Fruit fly (Drosophila melanogaster) whole organism, embryonic: ENCODE results near the gene IscU.
A peak's percentile ranks its signal among the peaks of the same experiment; 100 is the strongest.

Experiments
- Awh ChIP-seq: fragments of 200-800 bp; sonication (Bioruptor generic); IDR thresholded peaks from 2 replicates; pipeline ENCODE4, ENCODE4 v1.3.6; 2022; ENCODE audit warnings: missing biosample characterization, missing genetic modification characterization
- Bdp1 ChIP-seq: fragments of 200-800 bp; sonication (Bioruptor generic); optimal IDR thresholded peaks from 3 replicates; lab custom pipeline; 2016; ENCODE audit warnings: missing biosample characterization, missing genetic modification characterization
- BtbVII ChIP-seq: fragments of 200-800 bp; sonication (Bioruptor generic); optimal IDR thresholded peaks from 3 replicates; lab custom pipeline; 2017; ENCODE audit warnings: missing biosample characterization, mild to moderate bottlenecking, missing genetic modification characterization
- C15 ChIP-seq: fragments of 200-800 bp; sonication (Bioruptor generic); IDR thresholded peaks from 3 replicates; pipeline ENCODE4 v1.3.6; 2022; ENCODE audit warnings: missing biosample characterization, missing genetic modification characterization
- CG10979 ChIP-seq: fragments of 200-800 bp; sonication (Bioruptor generic); optimal IDR thresholded peaks from 2 replicates; lab custom pipeline; 2018; ENCODE audit warnings: missing biosample characterization, mild to moderate bottlenecking, missing genetic modification characterization, moderate library complexity
- CG11456 ChIP-seq: fragments of 200-800 bp; sonication (Bioruptor generic); IDR thresholded peaks from 3 replicates; pipeline ENCODE4 v1.3.6; 2022; ENCODE audit warnings: missing biosample characterization, missing genetic modification characterization
- CG12659 ChIP-seq: fragments of 200-800 bp; sonication (Bioruptor generic); optimal IDR thresholded peaks from 3 replicates; lab custom pipeline; 2017; ENCODE audit warnings: mild to moderate bottlenecking, missing biosample characterization, missing genetic modification reagents, missing genetic modification characterization
- CG12942 ChIP-seq: fragments of 200-800 bp; sonication (Bioruptor generic); optimal IDR thresholded peaks from 3 replicates; lab custom pipeline; 2016; ENCODE audit warnings: missing biosample characterization, missing genetic modification characterization
- CG14710 ChIP-seq: fragments of 200-800 bp; sonication (Bioruptor generic); optimal IDR thresholded peaks from 3 replicates; lab custom pipeline; 2019; ENCODE audit warnings: missing biosample characterization, mild to moderate bottlenecking, missing genetic modification characterization, moderate library complexity
- CG15269 ChIP-seq: fragments of 200-800 bp; sonication (Bioruptor generic); optimal IDR thresholded peaks from 2 replicates; lab custom pipeline; 2018; ENCODE audit warnings: missing biosample characterization, mild to moderate bottlenecking, missing genetic modification characterization, moderate library complexity
- CG17359 ChIP-seq: fragments of 200-800 bp; sonication (Bioruptor generic); optimal IDR thresholded peaks from 3 replicates; lab custom pipeline; 2018; ENCODE audit warnings: missing biosample characterization, mild to moderate bottlenecking, missing genetic modification characterization, moderate library complexity
- CG2875 ChIP-seq: fragments of 200-800 bp; sonication (Bioruptor generic); optimal IDR thresholded peaks from 2 replicates; lab custom pipeline; 2017; ENCODE audit warnings: missing biosample characterization, mild to moderate bottlenecking, missing genetic modification characterization, missing genetic modification reagents
- CG2889 ChIP-seq: fragments of 200-800 bp; sonication (Bioruptor generic); IDR thresholded peaks from 3 replicates; pipeline ENCODE4 v1.3.6; 2022; ENCODE audit warnings: missing biosample characterization, missing genetic modification characterization
- CG32772 ChIP-seq: fragments of 200-800 bp; sonication (Bioruptor generic); IDR thresholded peaks from 2 replicates; pipeline ENCODE4 v1.3.6; 2022; ENCODE audit warnings: missing biosample characterization, missing genetic modification characterization
- CG34224 ChIP-seq: fragments of 200-800 bp; sonication (Bioruptor generic); IDR thresholded peaks from 3 replicates; pipeline ENCODE4 v1.3.6; 2022; ENCODE audit warnings: missing biosample characterization, missing genetic modification characterization; ENCODE audit not compliant: partially characterized antibody
- CG4424 ChIP-seq: fragments of 200-800 bp; sonication (Bioruptor generic); optimal IDR thresholded peaks from 3 replicates; lab custom pipeline; 2016; ENCODE audit warnings: missing biosample characterization, missing genetic modification characterization
- CG4617 ChIP-seq: fragments of 200-800 bp; sonication (Bioruptor generic); optimal IDR thresholded peaks from 3 replicates; lab custom pipeline; 2016; ENCODE audit warnings: missing biosample characterization, missing genetic modification characterization, borderline replicate concordance
- CG9215 ChIP-seq: fragments of 200-800 bp; sonication (Bioruptor generic); IDR thresholded peaks from 2 replicates; pipeline ENCODE4 v1.3.6; 2022; ENCODE audit warnings: missing biosample characterization, missing genetic modification characterization
- CG9437 ChIP-seq: fragments of 200-800 bp; sonication (Bioruptor generic); optimal IDR thresholded peaks from 2 replicates; lab custom pipeline; 2018; ENCODE audit warnings: missing biosample characterization, mild to moderate bottlenecking, missing genetic modification characterization
- CG9932 ChIP-seq: fragments of 200-800 bp; sonication (Bioruptor generic); IDR thresholded peaks from 2 replicates; pipeline ENCODE4 v1.3.6; 2022; ENCODE audit warnings: missing biosample characterization, missing genetic modification characterization
- CHES-1-like ChIP-seq: fragments of 200-800 bp; sonication (Bioruptor generic); optimal IDR thresholded peaks from 2 replicates; lab custom pipeline; 2016; ENCODE audit warnings: missing biosample characterization, missing genetic modification characterization
- D19A ChIP-seq: fragments of 200-800 bp; optimal IDR thresholded peaks from 3 replicates; lab custom pipeline; 2019; ENCODE audit warnings: missing biosample characterization, mild to moderate bottlenecking, missing genetic modification characterization, moderate library complexity
- Drgx ChIP-seq: fragments of 200-800 bp; sonication (Bioruptor generic); IDR thresholded peaks from 2 replicates; pipeline ENCODE4 v1.3.6; 2022; ENCODE audit warnings: missing biosample characterization, missing genetic modification characterization
- E2f1 ChIP-seq: fragments of 200-800 bp; sonication (Bioruptor generic); IDR thresholded peaks from 2 replicates; pipeline ENCODE4 v1.3.6; 2022; ENCODE audit warnings: missing biosample characterization, missing genetic modification characterization
- E2f2 ChIP-seq: fragments of 200-800 bp; sonication (Bioruptor generic); IDR thresholded peaks from 2 replicates; pipeline ENCODE4 v1.3.6; 2022; ENCODE audit warnings: missing biosample characterization, missing genetic modification characterization
- Fer2 ChIP-seq: fragments of 200-800 bp; sonication (Bioruptor generic); optimal IDR thresholded peaks from 2 replicates; lab custom pipeline; 2018; ENCODE audit warnings: missing biosample characterization, mild to moderate bottlenecking, missing genetic modification characterization, moderate library complexity
- Gsc ChIP-seq: fragments of 200-800 bp; sonication (Bioruptor generic); IDR thresholded peaks from 2 replicates; pipeline ENCODE4 v1.3.6; 2022; ENCODE audit warnings: missing biosample characterization, missing genetic modification characterization
- HLHmδ ChIP-seq: fragments of 200-800 bp; sonication (Bioruptor generic); optimal IDR thresholded peaks from 2 replicates; lab custom pipeline; 2018; ENCODE audit warnings: missing biosample characterization, mild to moderate bottlenecking, missing genetic modification characterization, moderate library complexity
- Hmx ChIP-seq: fragments of 200-800 bp; sonication (Bioruptor generic); optimal IDR thresholded peaks from 2 replicates; lab custom pipeline; 2016; ENCODE audit warnings: missing biosample characterization, missing genetic modification characterization
- Lim3 ChIP-seq: fragments of 200-800 bp; sonication (Bioruptor generic); IDR thresholded peaks from 2 replicates; pipeline ENCODE4 v1.3.6; 2022; ENCODE audit warnings: missing biosample characterization, missing genetic modification characterization
- MESR4 ChIP-seq: fragments of 200-800 bp; sonication (Bioruptor generic); optimal IDR thresholded peaks from 2 replicates; lab custom pipeline; 2018; ENCODE audit warnings: missing biosample characterization, mild to moderate bottlenecking, missing genetic modification characterization, moderate library complexity
- Max ChIP-seq: fragments of 200-800 bp; sonication (Bioruptor generic); optimal IDR thresholded peaks from 2 replicates; lab custom pipeline; 2016; ENCODE audit warnings: missing biosample characterization, mild to moderate bottlenecking, missing genetic modification characterization
- PHDP ChIP-seq: fragments of 200-800 bp; sonication (Bioruptor generic); optimal IDR thresholded peaks from 3 replicates; lab custom pipeline; 2018; ENCODE audit warnings: missing biosample characterization, mild to moderate bottlenecking, missing genetic modification characterization, moderate library complexity
- Ravus ChIP-seq: fragments of 200-800 bp; sonication (Bioruptor generic); IDR thresholded peaks from 2 replicates; pipeline ENCODE4 v1.3.6; 2022; ENCODE audit warnings: missing biosample characterization, missing genetic modification characterization
- Rx ChIP-seq: fragments of 200-800 bp; sonication (Bioruptor generic); IDR thresholded peaks from 2 replicates; pipeline ENCODE4 v1.3.6; 2022; ENCODE audit warnings: missing biosample characterization, missing genetic modification characterization
- Six4 ChIP-seq: fragments of 200-800 bp; sonication (Bioruptor generic); optimal IDR thresholded peaks from 2 replicates; lab custom pipeline; 2016; ENCODE audit warnings: missing biosample characterization, missing genetic modification characterization
- Sox102F ChIP-seq: fragments of 200-800 bp; sonication (Bioruptor generic); optimal IDR thresholded peaks from 2 replicates; lab custom pipeline; 2018; ENCODE audit warnings: missing biosample characterization, mild to moderate bottlenecking, missing genetic modification characterization, moderate library complexity
- cato ChIP-seq: fragments of 200-800 bp; sonication (Bioruptor generic); optimal IDR thresholded peaks from 2 replicates; lab custom pipeline; 2016; ENCODE audit warnings: missing biosample characterization, missing genetic modification characterization, borderline replicate concordance
- cg ChIP-seq: fragments of 200-800 bp; sonication (Bioruptor generic); optimal IDR thresholded peaks from 3 replicates; lab custom pipeline; 2019; ENCODE audit warnings: missing biosample characterization, mild to moderate bottlenecking, missing genetic modification characterization, moderate library complexity
- en ChIP-seq: fragments of 200-800 bp; sonication (Bioruptor generic); optimal IDR thresholded peaks from 2 replicates; lab custom pipeline; 2016; ENCODE audit warnings: missing biosample characterization, missing genetic modification characterization
- esg ChIP-seq: fragments of 200-800 bp; sonication (Bioruptor generic); conservative IDR thresholded peaks from 2 replicates; pipeline ENCODE4 v1.3.6; 2022; ENCODE audit warnings: missing biosample characterization, missing genetic modification characterization
- ewg ChIP-seq: fragments of 200-800 bp; sonication (Bioruptor generic); optimal IDR thresholded peaks from 3 replicates; lab custom pipeline; 2017; ENCODE audit warnings: mild to moderate bottlenecking, missing biosample characterization, missing genetic modification reagents, missing genetic modification characterization
- fu2 ChIP-seq: fragments of 200-800 bp; sonication (Bioruptor generic); optimal IDR thresholded peaks from 2 replicates; lab custom pipeline; 2016; ENCODE audit warnings: missing biosample characterization, missing genetic modification characterization
- pho ChIP-seq: fragments of 200-800 bp; sonication (Bioruptor generic); optimal IDR thresholded peaks from 2 replicates; lab custom pipeline; 2016; ENCODE audit warnings: missing biosample characterization, missing genetic modification characterization
- pnt ChIP-seq: fragments of 200-800 bp; sonication (Bioruptor generic); optimal IDR thresholded peaks from 3 replicates; lab custom pipeline; 2016; ENCODE audit warnings: missing biosample characterization, missing genetic modification characterization
- seq ChIP-seq: fragments of 200-800 bp; sonication (Bioruptor generic); IDR thresholded peaks from 2 replicates; pipeline ENCODE4 v1.3.6; 2022; ENCODE audit warnings: missing biosample characterization, missing genetic modification characterization
- shn ChIP-seq: fragments of 200-800 bp; sonication (Bioruptor generic); optimal IDR thresholded peaks from 3 replicates; lab custom pipeline; 2016; ENCODE audit warnings: missing biosample characterization, missing genetic modification characterization
- stwl ChIP-seq: fragments of 200-800 bp; sonication (Bioruptor generic); optimal IDR thresholded peaks from 3 replicates; lab custom pipeline; 2018; ENCODE audit warnings: missing biosample characterization, mild to moderate bottlenecking, missing genetic modification characterization, moderate library complexity
- tap ChIP-seq: fragments of 200-800 bp; optimal IDR thresholded peaks from 3 replicates; lab custom pipeline; 2019; ENCODE audit warnings: missing biosample characterization, mild to moderate bottlenecking, missing genetic modification characterization, moderate library complexity
- tna ChIP-seq: fragments of 200-800 bp; sonication (Bioruptor generic); IDR thresholded peaks from 2 replicates; pipeline ENCODE4 v1.3.6; 2022; ENCODE audit warnings: missing biosample characterization, missing genetic modification characterization; ENCODE audit not compliant: partially characterized antibody
- zfh2 ChIP-seq: fragments of 200-800 bp; sonication (Bioruptor generic); optimal IDR thresholded peaks from 2 replicates; lab custom pipeline; 2016; ENCODE audit warnings: missing biosample characterization, missing genetic modification characterization

The IscU gene

dm6 chr3R:8808518-8808921 lies 15.5 kb downstream of the IscU start (continued):
- TF ChIP-seq CG10979 (tag; lab: Kevin White, UChicago), result peak; percentile 95
- peak; percentile 56 for TF ChIP-seq Six4 (GFP tag; lab: Kevin White, UChicago)
- TF ChIP-seq HLHmδ (GFP tag; lab: Kevin White, UChicago), result no peak
- TF ChIP-seq tna (GFP tag; lab: Robert Waterston, UW), result no peak
- TF ChIP-seq C15 (GFP tag; lab: Robert Waterston, UW), result no peak
- no peak for TF ChIP-seq Lim3
- peak; percentile 57 for TF ChIP-seq pnt (GFP tag; lab: Kevin White, UChicago)
- TF ChIP-seq Ravus (GFP tag; lab: Robert Waterston, UW), result no peak
- TF ChIP-seq Max (GFP tag; lab: Kevin White, UChicago), result peak; percentile 66
- TF ChIP-seq CG9932, result no peak
- TF ChIP-seq D19A (tag; lab: Kevin White, UChicago), result peak; percentile 98
- peak; percentile 34 for TF ChIP-seq CG15269 (tag; lab: Kevin White, UChicago)
- TF ChIP-seq esg (GFP tag; lab: Robert Waterston, UW), result peak; percentile 48; the same call in 1 of the 2 replicates
- peak; percentile 61 for TF ChIP-seq stwl
- no peak for TF ChIP-seq BtbVII (GFP tag; lab: Kevin White, UChicago)
- no peak for TF ChIP-seq seq (GFP tag; lab: Robert Waterston, UW)
- peak; percentile 85 for TF ChIP-seq CG4424 (GFP tag; lab: Kevin White, UChicago)
- peak; percentile 54 for TF ChIP-seq Sox102F (GFP tag; lab: Kevin White, UChicago)
- TF ChIP-seq CG2875 (GFP tag; lab: Kevin White, UChicago), result peak; percentile 64
- TF ChIP-seq Gsc, result no peak
- TF ChIP-seq CG11456 (GFP tag; lab: Robert Waterston, UW), result no peak
- peak; percentile 95 for TF ChIP-seq CG14710 (tag; lab: Kevin White, UChicago)
- TF ChIP-seq CG2889, result no peak
- no peak for TF ChIP-seq E2f2 (GFP tag; lab: Robert Waterston, UW)
- no peak for TF ChIP-seq pho (GFP tag; lab: Kevin White, UChicago)
- peak; percentile 24 for TF ChIP-seq CHES-1-like (GFP tag; lab: Kevin White, UChicago)
- TF ChIP-seq CG17359 (tag; lab: Kevin White, UChicago), result peak; percentile 66
- TF ChIP-seq Drgx (GFP tag; lab: Robert Waterston, UW), result no peak
- peak; percentile 49 for TF ChIP-seq cato (GFP tag; lab: Kevin White, UChicago)
- peak; percentile 39 for TF ChIP-seq ewg (GFP tag; lab: Kevin White, UChicago)
- no peak for TF ChIP-seq Fer2 (tag; lab: Kevin White, UChicago)
- TF ChIP-seq CG12659 (GFP tag; lab: Kevin White, UChicago), result peak; percentile 32
- TF ChIP-seq en (GFP tag; lab: Kevin White, UChicago), result peak; percentile 55
- TF ChIP-seq MESR4 (GFP tag; lab: Kevin White, UChicago), result no peak
- no peak for TF ChIP-seq fu2
- peak; percentile 31; the same call in 1 of the 2 replicates for TF ChIP-seq E2f1
- TF ChIP-seq CG9215, result no peak
- no peak for TF ChIP-seq cg
- TF ChIP-seq zfh2 (GFP tag; lab: Kevin White, UChicago), result no peak
- no peak for TF ChIP-seq CG34224 (GFP tag; lab: Robert Waterston, UW)
- TF ChIP-seq CG4617 (GFP tag; lab: Kevin White, UChicago), result peak; percentile 17
- peak; percentile 44 for TF ChIP-seq CG9437 (GFP tag; lab: Kevin White, UChicago)
- no peak for TF ChIP-seq Rx (GFP tag; lab: Robert Waterston, UW)
- peak; percentile 40; the same call in 1 of the 2 replicates for TF ChIP-seq Awh (GFP tag; lab: Robert Waterston, UW)
- peak; percentile 41 for TF ChIP-seq tap (tag; lab: Kevin White, UChicago)
- TF ChIP-seq CG32772 (GFP tag; lab: Robert Waterston, UW), result peak; percentile 48; the same call in 1 of the 2 replicates
- peak; percentile 11 for TF ChIP-seq Hmx (GFP tag; lab: Kevin White, UChicago)
- TF ChIP-seq CG12942 (GFP tag; lab: Kevin White, UChicago), result peak; percentile 52
- TF ChIP-seq Bdp1 (GFP tag; lab: Kevin White, UChicago), result peak; percentile 5
- TF ChIP-seq shn, result no peak
- peak; percentile 51 for TF ChIP-seq PHDP
